Fruit fly (Drosophila melanogaster): ENCODE measurements around the gene dpr8.
A peak's percentile ranks its signal among the peaks of the same experiment; 100 is the strongest.

dpr8 gene

DNA sequence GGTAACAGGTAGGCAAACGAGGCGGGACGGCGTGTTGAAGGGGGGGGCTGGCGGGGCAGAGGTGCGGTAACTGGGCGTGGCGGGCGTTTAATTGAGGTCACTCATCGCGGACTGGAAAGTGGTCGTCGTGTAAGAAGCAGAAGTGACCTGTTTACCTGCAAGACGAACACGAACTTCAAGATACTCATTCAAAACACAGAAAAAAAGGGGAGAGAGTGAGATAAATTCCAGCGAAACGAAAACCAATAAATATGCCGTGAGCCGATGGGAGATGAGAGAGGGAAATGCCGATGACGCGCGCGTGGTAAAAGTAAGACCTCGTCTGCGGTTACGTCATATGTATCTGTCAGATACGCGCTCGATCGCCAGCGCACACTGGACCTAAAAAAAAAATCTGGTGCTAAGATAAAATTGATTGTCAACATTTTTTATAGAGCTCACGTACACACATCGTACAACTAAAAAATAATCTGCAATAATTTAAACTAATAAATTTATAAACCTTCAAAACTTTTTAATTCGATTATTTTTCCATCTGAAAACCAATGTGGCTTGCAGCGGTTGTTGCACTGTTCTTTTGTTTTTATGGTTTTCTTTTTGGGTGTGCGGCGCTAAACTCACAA lies 171.9 kb downstream of the dpr8 start:
- peak; percentile 27; the same call in 1 of the 2 replicates for TF ChIP-seq Ets98B (GFP tag; IDR thresholded peaks at IDR 0.05)
- no peak for TF ChIP-seq CG13204 (GFP tag; optimal IDR thresholded peaks at IDR 0.05)
- TF ChIP-seq CG8159 (tag; optimal IDR thresholded peaks at IDR 0.05), result peak; percentile 19
- TF ChIP-seq EcR (GFP tag; optimal IDR thresholded peaks at IDR 0.05), result no peak
- no peak for TF ChIP-seq D1 (tag; optimal IDR thresholded peaks at IDR 0.05)
- 0 out of 2 replicates have a peak, but pooled peaks have one; percentile 15 for TF ChIP-seq CG12605 (GFP tag; IDR thresholded peaks at IDR 0.05)
- no peak for TF ChIP-seq CG9948 (tag; optimal IDR thresholded peaks at IDR 0.05)
- peak; percentile 66 for TF ChIP-seq Pif1B (GFP tag; optimal IDR thresholded peaks at IDR 0.05)
- TF ChIP-seq CG15710 (tag; optimal IDR thresholded peaks at IDR 0.05), result peak; percentile 12
- TF ChIP-seq CG34367 (tag; optimal IDR thresholded peaks at IDR 0.05), result no peak
- peak; percentile 57 for TF ChIP-seq Pif1A (GFP tag; optimal IDR thresholded peaks at IDR 0.05)
- TF ChIP-seq CG10348 (GFP tag; IDR thresholded peaks at IDR 0.05), result no peak
- peak; percentile 66 for TF ChIP-seq Snoo (tag; optimal IDR thresholded peaks at IDR 0.05)
- peak; percentile 55; the same call in 2 of the 3 replicates for TF ChIP-seq CG4496 (GFP tag; IDR thresholded peaks at IDR 0.05)
- TF ChIP-seq CG32121 (GFP tag; IDR thresholded peaks at IDR 0.05), result 0 out of 2 replicates have a peak, but pooled peaks have one; percentile 22
- no peak for TF ChIP-seq fd96Ca (GFP tag; IDR thresholded peaks at IDR 0.05)
- no peak for TF ChIP-seq rn (GFP tag; IDR thresholded peaks at IDR 0.05)
- TF ChIP-seq CG14655 (GFP tag; optimal IDR thresholded peaks at IDR 0.05), result peak; percentile 42
- no peak for TF ChIP-seq CG17806 (tag; optimal IDR thresholded peaks at IDR 0.05)
- no peak for TF ChIP-seq gl (tag; optimal IDR thresholded peaks at IDR 0.05)
- TF ChIP-seq CG8301 (tag; optimal IDR thresholded peaks at IDR 0.05), result peak; percentile 12

DNA sequence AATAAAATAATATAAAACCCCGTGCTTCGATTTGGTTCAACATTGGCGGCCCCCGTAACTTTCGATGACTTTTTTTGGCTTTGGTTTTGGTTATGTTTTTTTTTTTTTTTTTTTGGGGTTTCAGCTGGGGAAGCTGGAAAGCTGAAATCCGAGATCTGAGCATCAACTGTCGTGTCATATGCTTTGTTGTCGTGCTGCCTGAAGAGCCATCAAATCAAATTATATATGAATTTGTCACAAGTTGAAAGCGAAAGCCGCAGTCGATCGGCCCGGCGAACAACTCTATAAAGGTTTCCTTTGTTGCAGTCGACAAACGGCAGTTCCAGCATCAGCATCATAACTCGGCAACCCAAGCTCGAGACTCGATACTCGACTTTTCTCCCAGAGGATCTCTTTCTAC lies 173.8 kb downstream of the dpr8 start, which contains the start of gene CG12540:
Gene CG12540 (plus strand): TSS at position 301 of the 400 bp plus-strand sequence.
- TF ChIP-seq Ets98B (GFP tag; IDR thresholded peaks at IDR 0.05), result no peak
- TF ChIP-seq D1 (tag; optimal IDR thresholded peaks at IDR 0.05), result no peak
- TF ChIP-seq CG10348 (GFP tag; IDR thresholded peaks at IDR 0.05), result no peak
- no peak for TF ChIP-seq CG13204 (GFP tag; optimal IDR thresholded peaks at IDR 0.05)

DNA sequence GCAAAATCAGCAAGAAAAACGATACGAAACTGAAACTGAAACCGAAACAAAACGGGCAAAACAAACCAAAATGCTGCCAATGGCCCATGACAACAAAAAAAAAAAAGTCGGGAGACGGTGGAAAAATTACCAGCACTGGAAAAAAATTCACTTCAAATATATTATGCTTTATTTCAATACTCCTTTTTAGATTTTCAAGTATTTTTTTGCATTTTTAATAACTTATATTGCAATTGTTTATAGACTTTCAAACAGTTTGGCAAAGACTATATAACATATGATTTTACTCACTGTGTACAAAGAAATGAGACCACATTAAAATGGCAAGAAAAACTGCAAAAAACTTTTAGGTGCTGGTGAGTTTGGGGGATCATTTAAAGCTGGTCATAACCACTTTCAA lies 179.0 kb downstream of the dpr8 start:
- TF ChIP-seq CG4496 (GFP tag; IDR thresholded peaks at IDR 0.05), result no peak
- no peak for TF ChIP-seq Ets98B (GFP tag; IDR thresholded peaks at IDR 0.05)
- TF ChIP-seq CG13204 (GFP tag; optimal IDR thresholded peaks at IDR 0.05), result no peak
- TF ChIP-seq CG32121 (GFP tag; IDR thresholded peaks at IDR 0.05), result no peak
- TF ChIP-seq fd96Ca (GFP tag; IDR thresholded peaks at IDR 0.05), result no peak
- TF ChIP-seq rn (GFP tag; IDR thresholded peaks at IDR 0.05), result no peak
- no peak for TF ChIP-seq Pif1A (GFP tag; optimal IDR thresholded peaks at IDR 0.05)
- TF ChIP-seq CG34367 (tag; optimal IDR thresholded peaks at IDR 0.05), result no peak
- no peak for TF ChIP-seq gl (tag; optimal IDR thresholded peaks at IDR 0.05)
- TF ChIP-seq EcR (GFP tag; optimal IDR thresholded peaks at IDR 0.05), result no peak
- TF ChIP-seq CG17806 (tag; optimal IDR thresholded peaks at IDR 0.05), result no peak
- no peak for TF ChIP-seq CG15710 (tag; optimal IDR thresholded peaks at IDR 0.05)
- TF ChIP-seq CG14655 (GFP tag; optimal IDR thresholded peaks at IDR 0.05), result no peak
- no peak for TF ChIP-seq CG9948 (tag; optimal IDR thresholded peaks at IDR 0.05)
- no peak for TF ChIP-seq CG12605 (GFP tag; IDR thresholded peaks at IDR 0.05)

Data from whole organism, pupa.